Worm (Caenorhabditis elegans): ENCODE measurements around the gene tag-18.
A peak's percentile ranks its signal among the peaks of the same experiment; 100 is the strongest.

Gene tag-18

DNA sequence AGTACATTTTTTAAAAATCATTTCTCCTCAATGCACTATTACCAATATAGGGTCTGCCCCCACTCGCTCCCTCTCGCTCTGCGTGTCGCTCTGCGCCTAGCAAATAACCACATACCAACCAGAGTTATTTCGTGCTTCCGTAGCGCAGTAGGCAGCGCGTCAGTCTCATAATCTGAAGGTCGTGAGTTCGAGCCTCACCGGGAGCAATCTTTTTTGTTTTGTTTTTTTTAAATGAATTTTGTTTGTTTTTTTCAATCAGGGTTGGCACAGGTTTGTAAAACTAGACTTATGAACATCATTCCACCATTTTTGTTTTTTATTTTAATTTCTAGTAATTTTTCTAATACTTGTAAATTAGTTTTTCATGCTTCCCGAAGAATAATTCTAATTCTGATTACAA lies 36.2 kb downstream of the tag-18 start (continued):
- TF ChIP-seq lin-13 (GFP tag; optimal IDR thresholded peaks at IDR 0.05) (no peak), nhr-42 (GFP tag; IDR thresholded peaks at IDR 0.05) (peak; percentile 78; the same call in 1 of the 2 replicates), spr-3 (GFP tag; optimal IDR thresholded peaks at IDR 0.05) (peak; percentile 51), set-16 (GFP tag; IDR thresholded peaks at IDR 0.05) (peak; percentile 42), egl-43 (GFP tag; IDR thresholded peaks at IDR 0.05) (peak; percentile 98), lin-1 (GFP tag; IDR thresholded peaks at IDR 0.05) (peak; percentile 87), nhr-237 (tag; optimal IDR thresholded peaks at IDR 0.05) (no peak), daf-16 (GFP tag; optimal IDR thresholded peaks at IDR 0.05) (peak; percentile 45 to 87), daf-16 (tag; optimal IDR thresholded peaks at IDR 0.05) (peak; percentile 58), arid-1 (GFP tag; conservative IDR thresholded peaks at IDR 0.05) (peak; percentile 88), F37D6.2 (tag; optimal IDR thresholded peaks at IDR 0.05) (peak; percentile 60), unc-39 (tag; optimal IDR thresholded peaks at IDR 0.05) (no peak), daf-8 (GFP tag; IDR thresholded peaks at IDR 0.05) (0 out of 2 replicates have a peak, but pooled peaks have one; percentile 68), dmd-6 (GFP tag; IDR thresholded peaks at IDR 0.05) (peak; percentile 78), aha-1 (tag) (peak; percentile 68), Y75B8A.6 (GFP tag; IDR thresholded peaks at IDR 0.05) (peak; percentile 95; the same call in 1 of the 2 replicates), mdl-1 (tag; optimal IDR thresholded peaks at IDR 0.05) (peak in 1 of 2 experiments; percentile 20), mep-1 (tag; optimal IDR thresholded peaks at IDR 0.05) (peak; percentile 79), spr-1 (tag; optimal IDR thresholded peaks at IDR 0.05) (peak; percentile 66), R02D3.7 (tag; optimal IDR thresholded peaks at IDR 0.05) (no peak), lin-29 (GFP tag; IDR thresholded peaks at IDR 0.05) (peak; percentile 27; the same call in 1 of the 2 replicates), ztf-7 (tag; optimal IDR thresholded peaks at IDR 0.05) (peak; percentile 59), dpl-1 (GFP tag; optimal IDR thresholded peaks at IDR 0.05) (no peak), aly-2 (tag; optimal IDR thresholded peaks at IDR 0.05) (no peak), nhr-11 (tag; optimal IDR thresholded peaks at IDR 0.05) (peak; percentile 19), hmg-1.1 (GFP tag; IDR thresholded peaks at IDR 0.05) (peak; percentile 96), mdt-29 (GFP tag; IDR thresholded peaks at IDR 0.05) (peak; percentile 39; the same call in 1 of the 2 replicates), ceh-62 (tag; optimal IDR thresholded peaks at IDR 0.05) (no peak), zag-1 (tag; optimal IDR thresholded peaks at IDR 0.05) (no peak), zfp-2 (tag; optimal IDR thresholded peaks at IDR 0.05) (peak; percentile 20), ceh-82 (tag; optimal IDR thresholded peaks at IDR 0.05) (no peak), unc-62 (GFP tag; optimal IDR thresholded peaks at IDR 0.05 in 1 of 2) (peak in 1 of 2 experiments; percentile 99), unc-62 (tag; optimal IDR thresholded peaks at IDR 0.05) (no peak), zip-2 (tag; optimal IDR thresholded peaks at IDR 0.05) (peak; percentile 23), nhr-25 (tag; optimal IDR thresholded peaks at IDR 0.05; ENCODE audit: borderline replicate concordance, insufficient read depth) (no peak), duxl-1 (tag; optimal IDR thresholded peaks at IDR 0.05; ENCODE audit: poor library complexity) (peak; percentile 81), lin-39 (tag; optimal IDR thresholded peaks at IDR 0.05) (no peak), lin-38 (GFP tag; IDR thresholded peaks at IDR 0.05) (peak; percentile 81), madf-5 (GFP tag; IDR thresholded peaks at IDR 0.05) (peak in 1 of 2 experiments; percentile 56; a peak in 1 of 4 replicates), F26F4.8 (GFP tag; conservative IDR thresholded peaks at IDR 0.05) (peak; percentile 94), D1046.2 (GFP tag; IDR thresholded peaks at IDR 0.05) (peak; percentile 92), ces-1 (GFP tag; optimal IDR thresholded peaks at IDR 0.05) (peak; percentile 10), jun-1 (tag; optimal IDR thresholded peaks at IDR 0.05) (no peak), saeg-2 (GFP tag; IDR thresholded peaks at IDR 0.05) (peak; percentile 79; the same call in 1 of the 2 replicates), cey-2 (tag; optimal IDR thresholded peaks at IDR 0.05; ENCODE audit: borderline replicate concordance, insufficient read depth) (no peak), php-3 (GFP tag; IDR thresholded peaks at IDR 0.05) (peak; percentile 79), ceh-44 (GFP tag; IDR thresholded peaks at IDR 0.05) (peak; percentile 82), hlh-11 (tag; optimal IDR thresholded peaks at IDR 0.05) (peak; percentile 62), mes-2 (tag; optimal IDR thresholded peaks at IDR 0.05; ENCODE audit: poor library complexity, severe bottlenecking) (peak; percentile 85), ceh-32 (tag; optimal IDR thresholded peaks at IDR 0.05; ENCODE audit: poor library complexity) (peak; percentile 58), nhr-41 (GFP tag; IDR thresholded peaks at IDR 0.05) (peak; percentile 85)

All from whole organism, L4 larva.